Worm (Caenorhabditis elegans) whole organism, L4 larva: ENCODE measurements around the gene ugt-17.

ENCODE experiments used
- R02D3.7 ChIP-seq: fragments of 150-350 bp; sonication (generic microtip); optimal IDR thresholded peaks from 3 replicates; lab custom pipeline; 2014; ENCODE audit warnings: missing biosample characterization, missing genetic modification characterization
- ama-1 ChIP-seq: fragments of 150-350 bp; optimal IDR thresholded peaks from 2 replicates; lab custom pipeline; 2014; ENCODE audit warnings: inconsistent platforms, mixed read lengths
- arid-1 ChIP-seq: fragments of 200-800 bp; sonication (Bioruptor generic); conservative IDR thresholded peaks from 2 replicates; pipeline ENCODE4 v1.3.6; 2022; ENCODE audit warnings: missing genetic modification reagents, missing genetic modification characterization, missing compliant biosample characterization
- daf-12 ChIP-seq: fragments of 150-350 bp; optimal IDR thresholded peaks from 2 replicates; lab custom pipeline; 2014; ENCODE audit warnings: missing biosample characterization, missing genetic modification reagents, missing genetic modification characterization
- egl-27 ChIP-seq: sonication (generic microtip); optimal IDR thresholded peaks from 3 replicates; lab custom pipeline; 2017; ENCODE audit warnings: missing biosample characterization, missing genetic modification reagents, missing genetic modification characterization
- nhr-11 ChIP-seq: fragments of 150-350 bp; optimal IDR thresholded peaks from 2 replicates; lab custom pipeline; 2014; ENCODE audit warnings: missing biosample characterization, missing genetic modification characterization
- snpc-4 ChIP-seq: fragments of 150-350 bp; optimal IDR thresholded peaks from 2 replicates; lab custom pipeline; 2014; ENCODE audit warnings: missing biosample characterization, missing genetic modification characterization
- vab-7 ChIP-seq: fragments of 200-800 bp; sonication (Bioruptor generic); IDR thresholded peaks from 2 replicates; pipeline ENCODE4 v1.3.6; 2022; ENCODE audit warnings: missing genetic modification reagents, missing genetic modification characterization, missing compliant biosample characterization

DNA sequence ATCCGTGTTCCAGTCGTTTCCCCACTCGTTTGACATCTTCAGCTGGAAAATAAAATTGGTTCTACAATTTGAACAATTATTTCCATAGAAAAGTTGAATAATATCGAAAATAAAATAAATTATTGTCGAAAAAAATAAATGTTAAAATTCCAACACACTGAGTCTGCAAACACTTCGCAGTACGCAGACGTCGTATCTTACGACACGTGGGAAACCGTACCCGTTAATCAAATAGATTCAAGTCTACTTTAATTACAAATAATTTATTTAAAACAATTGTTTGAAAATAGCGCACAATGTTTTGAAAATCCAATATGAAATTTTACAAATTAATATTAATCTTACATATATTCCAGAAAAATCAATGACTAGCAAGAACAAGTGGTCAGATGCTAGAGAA is 49.9 kb downstream of the ugt-17 start, which contains the start of gene yif-1:
- no peak for TF ChIP-seq nhr-11 (tag; lab: Kevin White, UChicago)
- no peak for TF ChIP-seq arid-1
- no peak for TF ChIP-seq snpc-4 (tag; lab: Kevin White, UChicago)
- TF ChIP-seq vab-7 (GFP tag; lab: Robert Waterston, UW) = no peak
- TF ChIP-seq daf-12 (tag; lab: Kevin White, UChicago) = no peak
- no peak for TF ChIP-seq ama-1
- no peak for TF ChIP-seq egl-27
- TF ChIP-seq R02D3.7 (tag; lab: Kevin White, UChicago) = no peak
